Worm (Caenorhabditis elegans) whole organism, L4/young adult: Measurements from ENCODE around the gene spig-9.

ENCODE experiments used
- W03F9.2 ChIP-seq: fragments of 150-350 bp; optimal IDR thresholded peaks from 2 replicates; lab custom pipeline; 2014; ENCODE audit warnings: missing biosample characterization, missing genetic modification characterization
- dao-5 ChIP-seq: sonication (generic microtip); optimal IDR thresholded peaks from 2 replicates; lab custom pipeline; 2016; ENCODE audit warnings: missing genotype, missing genetic modification characterization, moderate library complexity, missing compliant biosample characterization
- him-1 ChIP-seq: sonication (generic microtip); optimal IDR thresholded peaks from 2 replicates; lab custom pipeline; 2016; ENCODE audit warnings: missing genotype, missing genetic modification reagents, missing genetic modification characterization, missing compliant biosample characterization

Gene spig-9

ce11 chrV:13650800-13651199 is 39.1 kb upstream of the spig-9 start:
- TF ChIP-seq him-1 (no peak), dao-5 (tag; lab: Kevin White, UChicago) (no peak), W03F9.2 (tag; lab: Kevin White, UChicago) (no peak)

DNA sequence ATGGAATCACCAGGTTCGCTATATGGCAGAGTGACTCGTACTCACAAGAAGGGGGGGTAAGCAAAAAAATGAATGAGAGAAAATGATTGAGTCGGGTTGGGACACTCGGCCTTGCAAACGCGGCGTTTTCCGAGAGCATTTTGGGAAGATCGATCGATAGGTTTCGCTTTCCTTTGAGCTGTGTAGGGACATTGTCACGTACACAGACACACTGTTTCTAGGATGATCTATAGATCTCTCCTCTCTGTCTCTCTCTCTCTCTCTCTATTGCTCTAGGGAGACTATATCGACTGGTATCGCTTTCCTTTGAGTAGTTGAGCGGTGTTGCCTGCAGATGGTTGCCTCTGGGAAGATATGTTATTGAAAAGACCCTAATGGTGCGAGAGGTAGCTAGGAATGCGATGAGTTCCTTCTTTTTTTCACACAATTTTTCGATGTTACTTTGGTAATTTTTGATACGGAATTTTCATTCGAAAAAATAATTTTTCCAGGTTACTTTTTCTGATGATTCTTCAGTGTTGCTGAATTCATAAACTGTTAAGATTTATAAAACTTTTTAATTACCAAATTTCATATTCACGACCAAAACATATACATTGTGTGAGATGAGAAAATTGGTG is 38.2 kb upstream of the spig-9 start, which contains the start of gene H37A05.4:
Gene H37A05.4, minus strand, starts transcription at position 51 of the 620 bp plus-strand sequence.
- TF ChIP-seq dao-5 (tag; lab: Kevin White, UChicago) = peak; percentile 7
- TF ChIP-seq him-1 = no peak

- TF ChIP-seq W03F9.2 (tag; lab: Kevin White, UChicago) = no peak
These were observed 35.9 kb upstream of the spig-9 start for ce11 chrV:13647617-13648016.

DNA sequence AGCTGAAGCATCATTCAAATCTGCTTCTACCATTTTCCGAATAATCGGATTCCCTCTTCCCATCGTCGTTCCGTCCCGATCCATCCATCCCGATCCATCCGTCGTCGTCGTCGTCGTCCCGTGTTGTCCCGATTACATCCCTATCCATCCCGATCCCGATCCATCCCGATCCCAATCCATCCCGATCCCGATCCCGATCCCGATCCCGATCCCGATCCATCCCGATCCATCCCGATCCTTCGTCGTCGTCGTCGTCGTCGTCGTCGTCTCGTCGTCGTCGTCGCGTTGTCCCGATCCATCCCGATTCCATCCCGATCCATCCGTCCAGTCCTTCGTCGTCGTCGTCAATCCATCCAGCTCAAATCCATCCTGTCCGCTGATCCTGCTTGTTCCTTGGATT is 35.5 kb upstream of the spig-9 start:
- TF ChIP-seq him-1 (no peak), dao-5 (tag; lab: Kevin White, UChicago) (no peak), W03F9.2 (tag; lab: Kevin White, UChicago) (no peak)

DNA sequence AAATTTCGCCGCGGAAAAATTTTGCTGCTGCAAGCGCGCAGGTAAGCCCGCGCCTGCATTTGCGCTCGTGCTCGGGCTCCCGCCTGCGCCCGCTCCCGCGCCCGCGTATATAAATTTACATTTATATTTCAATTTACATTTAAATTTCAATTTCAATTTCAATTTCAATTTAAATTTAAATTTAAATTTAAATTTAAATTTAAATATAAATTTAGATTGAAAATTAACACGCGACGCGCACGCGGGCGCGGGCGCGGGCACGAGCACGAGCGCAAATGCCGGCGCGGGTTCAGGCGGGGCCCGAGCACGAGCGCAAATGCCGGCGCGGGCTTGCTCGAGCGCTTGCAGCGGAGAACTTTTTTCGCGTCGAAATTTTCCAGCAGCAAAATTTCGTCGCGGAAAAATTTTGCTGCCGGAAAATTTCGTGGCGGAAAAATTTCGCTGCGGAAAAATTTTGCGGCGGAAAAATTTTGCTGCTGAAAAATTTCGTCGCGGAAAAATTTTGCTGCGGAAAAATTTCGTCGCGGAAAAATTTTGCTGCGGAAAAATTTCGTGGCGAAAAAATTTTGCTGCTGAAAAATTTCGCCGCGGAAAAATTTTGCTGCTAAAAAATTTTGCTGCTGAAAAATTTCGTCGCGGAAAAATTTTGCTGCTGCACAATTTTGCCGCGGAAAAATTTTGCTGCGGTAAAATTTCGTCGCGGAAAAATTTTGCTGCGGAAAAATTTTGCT is 34.3 kb upstream of the spig-9 start:
- TF ChIP-seq dao-5 (tag; lab: Kevin White, UChicago) (no peak), W03F9.2 (tag; lab: Kevin White, UChicago) (no peak), him-1 (no peak)

DNA sequence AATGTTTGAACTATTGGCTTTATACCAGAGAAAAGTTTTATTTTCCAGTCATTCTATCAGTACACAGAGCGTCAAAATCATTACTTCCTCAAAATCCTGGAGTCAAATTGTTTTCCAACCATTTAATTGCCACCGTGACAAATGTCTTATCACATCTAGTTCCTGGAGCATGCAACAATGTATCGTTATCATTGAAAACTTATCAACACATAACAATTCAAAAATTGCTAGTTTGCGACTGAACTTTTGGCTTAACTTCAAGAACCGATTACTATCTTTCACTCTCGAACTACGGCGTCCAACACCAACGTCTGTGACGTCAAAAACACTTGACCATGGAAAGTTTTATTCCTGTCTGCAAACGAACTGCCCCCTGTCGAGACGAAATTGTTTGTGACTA is 26.4 kb upstream of the spig-9 start:
- TF ChIP-seq dao-5 (tag; lab: Kevin White, UChicago) (no peak), W03F9.2 (tag; lab: Kevin White, UChicago) (no peak), him-1 (no peak)

ce11 chrV:13636411-13636810 is 24.7 kb upstream of the spig-9 start:
- TF ChIP-seq him-1 = no peak
- no peak for TF ChIP-seq W03F9.2 (tag; lab: Kevin White, UChicago)
- no peak for TF ChIP-seq dao-5 (tag; lab: Kevin White, UChicago)

DNA sequence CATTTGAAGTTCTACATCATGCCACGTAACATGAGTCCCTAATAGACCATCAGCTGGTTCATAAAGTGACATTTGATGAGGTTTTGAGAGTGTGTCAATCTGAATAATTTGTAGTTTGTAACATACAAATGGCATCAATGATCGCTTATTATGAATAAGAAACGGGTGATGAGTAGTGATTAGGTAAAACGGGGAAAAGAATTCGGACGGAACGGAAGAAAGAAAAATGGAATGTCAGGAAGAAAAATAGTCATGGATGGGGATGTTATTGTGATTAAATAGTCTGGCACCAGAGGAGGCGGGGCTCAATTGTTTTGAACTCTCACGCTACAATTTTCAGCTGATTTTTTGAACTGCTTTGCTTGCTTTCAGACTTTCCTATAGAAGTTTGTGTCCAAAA is 22.5 kb upstream of the spig-9 start, which contains the start of gene H37A05.2:
Gene H37A05.2, minus strand, starts transcription at position 101 of the 400 bp plus-strand sequence.
- TF ChIP-seq him-1 (no peak), dao-5 (tag; lab: Kevin White, UChicago) (no peak), W03F9.2 (tag; lab: Kevin White, UChicago) (no peak)

DNA sequence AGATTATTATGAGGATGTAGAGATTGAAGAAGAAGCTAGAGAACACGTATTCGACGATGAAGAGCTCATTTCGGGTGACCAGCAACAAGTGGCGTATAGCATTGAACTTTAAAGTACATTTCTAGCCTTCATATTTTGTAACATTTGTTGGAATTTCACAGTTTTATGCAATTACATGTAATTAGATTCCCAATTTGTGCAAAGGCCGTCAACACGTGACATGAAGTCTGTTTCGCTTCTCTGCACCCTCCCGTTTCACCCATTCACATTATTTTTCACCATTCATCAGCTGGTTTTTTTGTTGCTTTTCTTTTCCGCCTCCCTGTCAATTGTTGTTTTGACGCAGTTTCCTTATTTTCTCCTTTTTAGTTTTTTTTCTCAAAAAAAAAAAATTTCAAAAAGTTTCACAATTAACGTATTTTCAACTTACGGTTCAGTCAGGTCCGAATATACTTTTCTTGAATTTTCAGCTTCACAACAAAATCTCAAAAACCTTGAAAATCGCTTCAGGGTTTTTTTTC is 15.5 kb upstream of the spig-9 start, which contains the start of gene sde-2:
Gene sde-2, plus strand, starts transcription at position 471 of the 521 bp plus-strand sequence.
- TF ChIP-seq dao-5 (tag; lab: Kevin White, UChicago) (no peak), him-1 (no peak), W03F9.2 (tag; lab: Kevin White, UChicago) (no peak)

DNA sequence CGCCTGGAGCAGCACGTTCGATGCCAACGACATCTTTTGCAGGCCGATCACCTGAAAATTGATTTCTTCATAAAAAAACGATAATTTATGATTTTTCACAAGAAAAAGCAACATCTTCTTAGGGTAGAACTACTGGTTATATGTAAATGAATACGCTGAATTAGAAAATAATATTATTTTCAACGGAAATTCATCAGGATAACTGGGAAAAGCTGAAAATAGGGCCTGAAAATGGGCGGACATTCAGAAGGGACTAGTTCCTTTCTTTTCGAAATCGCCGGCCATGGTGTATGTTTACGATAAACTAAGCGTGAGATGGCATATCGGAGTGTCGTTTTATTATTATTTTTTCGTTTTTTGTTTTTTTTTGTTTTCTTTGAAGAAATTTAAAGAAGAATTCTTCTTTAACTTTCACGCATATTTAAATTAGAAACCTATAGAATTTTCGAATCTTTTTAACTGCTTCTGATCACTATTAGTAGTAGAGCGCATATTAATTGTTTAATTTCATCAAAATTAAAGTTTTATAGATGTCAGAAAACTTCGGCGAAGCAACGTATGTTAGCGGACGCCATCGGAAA is 13.9 kb upstream of the spig-9 start, which contains the start of the genes nduv-2 and F53F4.12:
Gene nduv-2, minus strand, starts transcription at position 51 of the 581 bp plus-strand sequence.
Gene F53F4.12, plus strand, starts transcription at position 531 of the 581 bp plus-strand sequence.
- TF ChIP-seq him-1 (no peak), dao-5 (tag; lab: Kevin White, UChicago) (no peak), W03F9.2 (tag; lab: Kevin White, UChicago) (no peak)

DNA sequence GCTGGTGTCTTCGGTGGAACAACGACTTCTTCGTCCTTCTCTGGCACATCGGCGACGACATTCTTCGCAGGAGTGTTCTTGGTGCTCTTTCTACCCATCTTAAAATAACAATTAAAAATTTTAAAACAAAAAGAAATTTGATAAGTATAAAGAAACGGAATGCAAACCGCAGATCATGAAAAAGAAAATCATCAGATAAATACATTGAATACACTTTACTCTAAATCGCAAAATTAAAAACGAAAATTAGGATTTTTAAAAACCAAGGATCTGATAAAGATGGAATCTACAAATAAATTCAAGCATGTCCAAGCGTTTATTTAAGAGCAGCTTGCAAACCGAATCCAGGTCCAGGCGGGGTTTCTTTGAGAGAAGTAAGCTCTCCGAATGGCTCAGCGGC is 12.7 kb upstream of the spig-9 start, which contains the start of gene F53F4.11:
Gene F53F4.11, minus strand, starts transcription at position 101 of the 400 bp plus-strand sequence.
- TF ChIP-seq W03F9.2 (tag; lab: Kevin White, UChicago) (no peak), him-1 (no peak), dao-5 (tag; lab: Kevin White, UChicago) (no peak)

ce11 chrV:13621720-13622119 is 10.0 kb upstream of the spig-9 start, which contains the start of gene F53F4.16:
Gene F53F4.16 (minus strand): TSS chrV:13621820.
- TF ChIP-seq W03F9.2 (tag; lab: Kevin White, UChicago) = no peak
- no peak for TF ChIP-seq him-1
- no peak for TF ChIP-seq dao-5 (tag; lab: Kevin White, UChicago)

ce11 chrV:13620676-13621075 is 9.0 kb upstream of the spig-9 start, which contains the start of gene F53F4.15:
Gene F53F4.15 (plus strand): TSS chrV:13620976.
- TF ChIP-seq dao-5 (tag; lab: Kevin White, UChicago) (no peak), him-1 (no peak), W03F9.2 (tag; lab: Kevin White, UChicago) (no peak)
